Fruit fly (Drosophila melanogaster): ENCODE results near the gene CG13138.
A peak's percentile ranks its signal among the peaks of the same experiment; 100 is the strongest.

The CG13138 gene

DNA sequence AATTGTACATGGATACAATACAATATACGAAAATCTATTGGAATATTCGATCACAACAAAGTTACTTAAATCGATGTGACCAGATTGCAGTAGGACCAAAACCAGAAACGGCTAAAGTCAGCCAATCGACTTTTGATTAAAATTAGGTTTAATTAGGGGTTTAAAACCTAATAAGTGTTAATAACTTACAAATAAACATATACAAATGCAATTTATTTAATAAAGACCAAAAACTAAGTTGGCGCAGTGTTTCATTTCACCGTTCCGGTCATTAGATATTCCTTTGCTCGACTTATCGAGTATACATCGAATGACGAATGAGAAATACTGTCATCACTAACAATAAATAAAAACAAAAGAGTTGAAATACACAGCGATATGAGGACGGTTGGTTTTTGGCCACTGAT is 51.4 kb downstream of the CG13138 start, which contains the start of the genes bsk and CG31717:
Gene bsk (minus strand): TSS at position 61 of the 407 bp plus-strand sequence.
Gene CG31717 (plus strand): TSS at position 297 of the 407 bp plus-strand sequence.
- TF ChIP-seq Mio (GFP tag; optimal IDR thresholded peaks at IDR 0.05) (no peak), Hr78 (GFP tag; optimal IDR thresholded peaks at IDR 0.05) (no peak), Hnf4 (GFP tag; optimal IDR thresholded peaks at IDR 0.05) (no peak), psq (GFP tag; optimal IDR thresholded peaks at IDR 0.05) (no peak), Rel (GFP tag; optimal IDR thresholded peaks at IDR 0.05) (no peak), Rel (tag; optimal IDR thresholded peaks at IDR 0.05) (no peak), Abd-B (GFP tag; optimal IDR thresholded peaks at IDR 0.05) (no peak), tai (GFP tag; optimal IDR thresholded peaks at IDR 0.05) (peak; percentile 60), CrebA (GFP tag; optimal IDR thresholded peaks at IDR 0.05; ENCODE audit: borderline replicate concordance) (no peak), CG32264 (GFP tag; optimal IDR thresholded peaks at IDR 0.05) (no peak), Dif (GFP tag; optimal IDR thresholded peaks at IDR 0.05; ENCODE audit: partially characterized antibody) (no peak), jim (GFP tag; optimal IDR thresholded peaks at IDR 0.05) (peak; percentile 71), Jra (GFP tag; optimal IDR thresholded peaks at IDR 0.05) (peak; percentile 32)

Measured in whole organism, wandering third instar larva.